Worm (Caenorhabditis elegans): ENCODE results near the gene wht-3.

DNA sequence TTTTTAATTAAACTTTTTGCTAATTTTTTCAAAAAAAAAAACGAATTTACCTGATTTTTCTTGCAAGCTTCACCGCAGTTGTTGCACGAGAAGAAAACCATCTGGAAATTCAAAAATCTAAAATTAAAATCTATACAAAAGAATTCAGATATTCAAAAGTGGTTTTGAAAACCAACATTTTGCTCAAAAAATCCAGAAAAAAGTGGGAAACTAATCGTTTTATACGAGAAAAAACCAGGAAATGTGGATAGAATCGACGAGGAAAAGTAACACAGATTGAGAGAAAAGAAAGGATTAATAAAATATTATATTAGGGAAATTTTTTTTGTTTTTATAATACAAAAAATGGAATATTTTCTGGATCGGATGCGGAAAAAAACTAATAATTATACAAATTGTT, 12.7 kb upstream of the wht-3 start, which contains the start of gene C16C10.8:
- TF ChIP-seq lin-39 (tag; optimal IDR thresholded peaks at IDR 0.05) (no peak), nhr-237 (tag; optimal IDR thresholded peaks at IDR 0.05) (no peak)

Data from whole organism, L2 larva.